Fruit fly (Drosophila melanogaster) whole organism, embryonic: ENCODE data around the gene Pcyt1.

Source experiments
- B-H2 ChIP-seq: fragments of 200-800 bp; sonication (Bioruptor generic); optimal IDR thresholded peaks from 2 replicates; lab custom pipeline; 2018; ENCODE audit warnings: missing biosample characterization, mild to moderate bottlenecking, missing genetic modification characterization
- BtbVII ChIP-seq: fragments of 200-800 bp; sonication (Bioruptor generic); optimal IDR thresholded peaks from 3 replicates; lab custom pipeline; 2017; ENCODE audit warnings: missing biosample characterization, mild to moderate bottlenecking, missing genetic modification characterization
- CG10147 ChIP-seq: fragments of 200-800 bp; sonication (Bioruptor generic); optimal IDR thresholded peaks from 2 replicates; lab custom pipeline; 2019; ENCODE audit warnings: missing biosample characterization, mild to moderate bottlenecking, missing genetic modification characterization, moderate library complexity
- CG10267 ChIP-seq: fragments of 200-800 bp; sonication (Bioruptor generic); optimal IDR thresholded peaks from 2 replicates; lab custom pipeline; 2018; ENCODE audit warnings: missing biosample characterization, mild to moderate bottlenecking, missing genetic modification characterization, moderate library complexity
- CG11398 ChIP-seq: fragments of 200-800 bp; sonication (Bioruptor generic); optimal IDR thresholded peaks from 2 replicates; lab custom pipeline; 2016; ENCODE audit warnings: missing biosample characterization, missing genetic modification characterization
- CG12104 ChIP-seq: fragments of 200-800 bp; sonication (Bioruptor generic); optimal IDR thresholded peaks from 3 replicates; lab custom pipeline; 2016; ENCODE audit warnings: missing biosample characterization, missing genetic modification characterization
- CG1233 ChIP-seq: fragments of 200-800 bp; sonication (Bioruptor generic); optimal IDR thresholded peaks from 4 replicates; lab custom pipeline; 2018; ENCODE audit warnings: missing biosample characterization, mild to moderate bottlenecking, missing genetic modification characterization
- CG15073 ChIP-seq: fragments of 200-800 bp; sonication (Bioruptor generic); optimal IDR thresholded peaks from 2 replicates; lab custom pipeline; 2016; ENCODE audit warnings: missing biosample characterization, missing genetic modification characterization
- CG15514 ChIP-seq: fragments of 200-800 bp; sonication (Bioruptor generic); optimal IDR thresholded peaks from 3 replicates; lab custom pipeline; 2017; ENCODE audit warnings: missing biosample characterization, missing genetic modification characterization, mild to moderate bottlenecking, moderate library complexity, missing genetic modification reagents
- CG1603 ChIP-seq: fragments of 200-800 bp; sonication (Bioruptor generic); optimal IDR thresholded peaks from 2 replicates; lab custom pipeline; 2019; ENCODE audit warnings: missing biosample characterization, mild to moderate bottlenecking, missing genetic modification characterization, moderate library complexity
- CG1792 ChIP-seq: fragments of 200-800 bp; sonication (Bioruptor generic); optimal IDR thresholded peaks from 2 replicates; lab custom pipeline; 2016; ENCODE audit warnings: missing biosample characterization, missing genetic modification characterization
- CG31365 ChIP-seq: fragments of 200-800 bp; sonication (Bioruptor generic); optimal IDR thresholded peaks from 2 replicates; lab custom pipeline; 2018; ENCODE audit warnings: missing biosample characterization, mild to moderate bottlenecking, missing genetic modification characterization
- CG3281 ChIP-seq: fragments of 200-800 bp; sonication (Bioruptor generic); optimal IDR thresholded peaks from 3 replicates; lab custom pipeline; 2017; ENCODE audit warnings: missing biosample characterization, mild to moderate bottlenecking, missing genetic modification characterization
- CG33213 ChIP-seq: fragments of 200-800 bp; sonication (Bioruptor generic); optimal IDR thresholded peaks from 3 replicates; lab custom pipeline; 2016; ENCODE audit warnings: missing biosample characterization, missing genetic modification characterization
- CG5245 ChIP-seq: fragments of 200-800 bp; sonication (Bioruptor generic); optimal IDR thresholded peaks from 3 replicates; lab custom pipeline; 2016; ENCODE audit warnings: missing biosample characterization, missing genetic modification characterization
- CG8089 ChIP-seq: fragments of 200-800 bp; sonication (Bioruptor generic); optimal IDR thresholded peaks from 3 replicates; lab custom pipeline; 2016; ENCODE audit warnings: missing biosample characterization, missing genetic modification characterization
- CG9932 ChIP-seq: fragments of 200-800 bp; sonication (Bioruptor generic); IDR thresholded peaks from 2 replicates; pipeline ENCODE4 v1.3.6; 2022; ENCODE audit warnings: missing biosample characterization, missing genetic modification characterization
- D19B ChIP-seq: fragments of 200-800 bp; sonication (Bioruptor generic); optimal IDR thresholded peaks from 2 replicates; lab custom pipeline; 2017; ENCODE audit warnings: missing biosample characterization, mild to moderate bottlenecking, missing genetic modification characterization
- Dfd ChIP-seq, 2 experiments: fragments of >200 bp; optimal IDR thresholded peaks; 2 replicates each; lab custom pipeline; 2017; ENCODE audit warnings: missing biosample characterization in 2 of 2, missing genetic modification characterization in 2 of 2
- Dip2 ChIP-seq: fragments of 200-800 bp; sonication (Bioruptor generic); IDR thresholded peaks from 2 replicates; pipeline ENCODE4 v1.3.6; 2022; ENCODE audit warnings: missing biosample characterization, missing genetic modification characterization
- Ets97D ChIP-seq: fragments of 200-800 bp; sonication (Bioruptor generic); optimal IDR thresholded peaks from 3 replicates; lab custom pipeline; 2016; ENCODE audit warnings: missing biosample characterization, missing genetic modification characterization
- Hey ChIP-seq: fragments of 200-800 bp; sonication (Bioruptor generic); optimal IDR thresholded peaks from 3 replicates; lab custom pipeline; 2018; ENCODE audit warnings: missing biosample characterization, mild to moderate bottlenecking, missing genetic modification characterization
- HmgZ ChIP-seq: fragments of 200-800 bp; sonication (Bioruptor generic); optimal IDR thresholded peaks from 2 replicates; lab custom pipeline; 2018; ENCODE audit warnings: missing biosample characterization, mild to moderate bottlenecking, missing genetic modification characterization
- Hmx ChIP-seq: fragments of 200-800 bp; sonication (Bioruptor generic); optimal IDR thresholded peaks from 2 replicates; lab custom pipeline; 2016; ENCODE audit warnings: missing biosample characterization, missing genetic modification characterization
- Hr51 ChIP-seq, 2 experiments: fragments of 200-800 bp; sonication (Bioruptor generic); optimal IDR thresholded peaks; 2 replicates in 1 of 2; 3 replicates in 1 of 2; lab custom pipeline; 2016 to 2018; ENCODE audit warnings: missing biosample characterization in 2 of 2, missing genetic modification characterization in 2 of 2, mild to moderate bottlenecking in 1 of 2, moderate library complexity in 1 of 2
- Mes4 ChIP-seq: fragments of 200-800 bp; sonication (Bioruptor generic); optimal IDR thresholded peaks from 2 replicates; lab custom pipeline; 2016; ENCODE audit warnings: missing biosample characterization, missing genetic modification characterization
- Nf-YB ChIP-seq: fragments of 200-800 bp; sonication (Bioruptor generic); optimal IDR thresholded peaks from 3 replicates; lab custom pipeline; 2019; ENCODE audit warnings: missing biosample characterization, mild to moderate bottlenecking, missing genetic modification characterization, moderate library complexity
- Sox100B ChIP-seq: fragments of 200-800 bp; sonication (Bioruptor generic); optimal IDR thresholded peaks from 3 replicates; lab custom pipeline; 2018; ENCODE audit warnings: missing biosample characterization, mild to moderate bottlenecking, missing genetic modification characterization
- YL-1 ChIP-seq: fragments of 200-800 bp; sonication (Bioruptor generic); optimal IDR thresholded peaks from 3 replicates; lab custom pipeline; 2017; ENCODE audit warnings: missing biosample characterization, mild to moderate bottlenecking, missing genetic modification characterization
- ase ChIP-seq: fragments of 200-800 bp; sonication (Bioruptor generic); IDR thresholded peaks from 3 replicates; pipeline ENCODE4 v1.3.6; 2022; ENCODE audit warnings: missing biosample characterization, missing genetic modification characterization
- cad ChIP-seq: fragments of >200 bp; optimal IDR thresholded peaks from 2 replicates; lab custom pipeline; 2017; ENCODE audit warnings: missing biosample characterization, missing genetic modification characterization
- chinmo ChIP-seq: fragments of 200-800 bp; sonication (Bioruptor generic); IDR thresholded peaks from 4 replicates; pipeline ENCODE4 v1.3.6; 2022; ENCODE audit warnings: missing biosample characterization, missing genetic modification characterization; ENCODE audit not compliant: partially characterized antibody
- en ChIP-seq: fragments of 200-800 bp; sonication (Bioruptor generic); optimal IDR thresholded peaks from 2 replicates; lab custom pipeline; 2016; ENCODE audit warnings: missing biosample characterization, missing genetic modification characterization
- ftz-f1 ChIP-seq: fragments of 200-800 bp; sonication (Bioruptor generic); optimal IDR thresholded peaks from 2 replicates; lab custom pipeline; 2016; ENCODE audit warnings: missing biosample characterization, missing genetic modification characterization
- gem ChIP-seq: fragments of 200-800 bp; sonication (Bioruptor generic); optimal IDR thresholded peaks from 2 replicates; lab custom pipeline; 2019; ENCODE audit warnings: missing biosample characterization, mild to moderate bottlenecking, missing genetic modification characterization, moderate library complexity
- gfzf ChIP-seq: fragments of 200-800 bp; sonication (Bioruptor generic); optimal IDR thresholded peaks from 2 replicates; lab custom pipeline; 2016; ENCODE audit warnings: missing biosample characterization, mild to moderate bottlenecking, missing genetic modification characterization, moderate library complexity
- grau ChIP-seq: fragments of 200-800 bp; optimal IDR thresholded peaks from 3 replicates; lab custom pipeline; 2019; ENCODE audit warnings: missing biosample characterization, mild to moderate bottlenecking, missing genetic modification characterization, moderate library complexity
- her ChIP-seq: fragments of 200-800 bp; sonication (Bioruptor generic); optimal IDR thresholded peaks from 2 replicates; lab custom pipeline; 2016; ENCODE audit warnings: missing biosample characterization, missing genetic modification characterization
- hth ChIP-seq: fragments of >200 bp; optimal IDR thresholded peaks from 2 replicates; lab custom pipeline; 2017; ENCODE audit warnings: inconsistent platforms
- ind ChIP-seq: fragments of 200-800 bp; sonication (Bioruptor generic); optimal IDR thresholded peaks from 3 replicates; lab custom pipeline; 2016; ENCODE audit warnings: missing biosample characterization, missing genetic modification characterization
- maf-S ChIP-seq: fragments of 200-800 bp; sonication (Bioruptor generic); optimal IDR thresholded peaks from 2 replicates; lab custom pipeline; 2016; ENCODE audit warnings: missing biosample characterization, missing genetic modification characterization
- oc ChIP-seq: fragments of 200-800 bp; sonication (Bioruptor generic); optimal IDR thresholded peaks from 2 replicates; lab custom pipeline; 2018; ENCODE audit warnings: missing biosample characterization, mild to moderate bottlenecking, missing genetic modification characterization, moderate library complexity
- odd ChIP-seq: fragments of 200-800 bp; sonication (Bioruptor generic); optimal IDR thresholded peaks from 2 replicates; lab custom pipeline; 2017; ENCODE audit warnings: missing biosample characterization, mild to moderate bottlenecking, missing genetic modification characterization
- otp ChIP-seq: fragments of 200-800 bp; sonication (Bioruptor generic); IDR thresholded peaks from 3 replicates; pipeline ENCODE4, ENCODE4 v1.3.6; 2022; ENCODE audit warnings: missing biosample characterization, missing genetic modification characterization
- pnt ChIP-seq: fragments of 200-800 bp; sonication (Bioruptor generic); optimal IDR thresholded peaks from 3 replicates; lab custom pipeline; 2016; ENCODE audit warnings: missing biosample characterization, missing genetic modification characterization
- ranshi ChIP-seq: fragments of 200-800 bp; sonication (Bioruptor generic); IDR thresholded peaks from 2 replicates; pipeline ENCODE4 v1.3.6; 2022; ENCODE audit warnings: missing biosample characterization, missing genetic modification characterization
- slbo ChIP-seq: fragments of 200-800 bp; sonication (Bioruptor generic); IDR thresholded peaks from 2 replicates; pipeline ENCODE4 v1.3.6; 2022; ENCODE audit warnings: missing biosample characterization, missing genetic modification characterization
- slou ChIP-seq: fragments of 200-800 bp; sonication (Bioruptor generic); optimal IDR thresholded peaks from 3 replicates; lab custom pipeline; 2016; ENCODE audit warnings: missing biosample characterization, missing genetic modification characterization
- vnd ChIP-seq: fragments of 200-800 bp; sonication (Bioruptor generic); IDR thresholded peaks from 3 replicates; pipeline ENCODE4 v1.3.6; 2022; ENCODE audit warnings: missing biosample characterization, missing genetic modification characterization; ENCODE audit not compliant: partially characterized antibody
- zfh1 ChIP-seq: fragments of 200-800 bp; sonication (Bioruptor generic); IDR thresholded peaks from 3 replicates; pipeline ENCODE4 v1.3.6; 2022; ENCODE audit warnings: missing biosample characterization, missing genetic modification characterization

The Pcyt1 gene

DNA sequence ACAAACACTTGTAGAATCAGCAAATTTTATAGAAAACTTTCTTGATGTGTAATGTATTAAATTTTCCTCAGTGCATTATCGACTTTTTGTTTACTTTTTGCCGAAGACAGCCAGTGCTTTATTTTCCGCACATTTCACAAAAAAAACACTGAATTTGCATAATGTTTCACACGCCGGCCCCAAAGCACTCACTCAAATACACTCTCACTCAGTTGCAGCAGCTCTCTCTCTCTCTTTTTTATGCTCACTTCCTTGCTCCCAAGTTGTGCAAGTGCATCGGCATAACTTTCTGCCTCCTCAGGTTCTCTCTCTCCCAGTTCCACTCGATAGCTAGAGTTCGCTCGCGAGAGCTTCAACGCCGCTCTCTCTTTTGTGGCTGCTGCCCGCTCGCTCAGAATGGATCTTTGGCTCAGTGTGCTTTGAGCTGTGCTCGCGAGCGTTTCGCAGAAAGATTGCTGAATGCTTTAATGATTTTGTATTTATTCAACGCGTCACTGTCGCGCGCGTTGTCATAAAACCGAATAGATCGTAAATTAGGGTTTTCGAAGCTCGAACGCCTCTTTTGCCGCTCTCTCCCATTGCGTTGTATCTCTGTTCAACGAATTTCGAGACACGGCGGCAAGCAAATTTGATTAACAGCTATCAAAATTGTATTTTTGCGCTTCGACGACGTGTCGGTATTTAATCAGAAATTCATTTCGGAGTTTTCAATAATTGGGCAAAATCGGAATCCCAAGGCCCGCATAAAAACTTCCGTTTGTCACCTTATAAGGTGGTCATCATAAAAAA is 40.6 kb downstream of the Pcyt1 start (continued):
- no peak for TF ChIP-seq Hr51 (GFP tag; optimal IDR thresholded peaks at IDR 0.05; lab: Kevin White, UChicago)
- peak; percentile 82; the same call in 3 of the 4 replicates for TF ChIP-seq chinmo (GFP tag; lab: Robert Waterston, UW)
- no peak for TF ChIP-seq pnt
- no peak for TF ChIP-seq cad (GFP tag; lab: Kevin White, UChicago)
- no peak for TF ChIP-seq CG12104
- TF ChIP-seq Dfd (GFP tag; optimal IDR thresholded peaks at IDR 0.05; lab: Kevin White, UChicago), result no peak
- no peak for TF ChIP-seq Mes4 (GFP tag; lab: Kevin White, UChicago)
- TF ChIP-seq slou (GFP tag; lab: Kevin White, UChicago), result no peak
- TF ChIP-seq zfh1 (GFP tag; lab: Robert Waterston, UW), result no peak
- TF ChIP-seq en (GFP tag; lab: Kevin White, UChicago), result no peak
- no peak for TF ChIP-seq CG1233 (GFP tag; lab: Kevin White, UChicago)
- TF ChIP-seq oc (tag; lab: Kevin White, UChicago), result no peak
- no peak for TF ChIP-seq grau (tag; lab: Kevin White, UChicago)
- TF ChIP-seq CG31365 (tag; lab: Kevin White, UChicago), result peak; percentile 65
- no peak for TF ChIP-seq Sox100B (GFP tag; lab: Kevin White, UChicago)
- peak; percentile 34 for TF ChIP-seq B-H2 (GFP tag; lab: Kevin White, UChicago)
- no peak for TF ChIP-seq ind (GFP tag; lab: Kevin White, UChicago)
- no peak for TF ChIP-seq CG10267 (tag; lab: Kevin White, UChicago)
- TF ChIP-seq vnd, result no peak
- no peak for TF ChIP-seq Hey (tag; lab: Kevin White, UChicago)
- no peak for TF ChIP-seq CG9932 (GFP tag; lab: Robert Waterston, UW)
- no peak for TF ChIP-seq slbo (GFP tag; lab: Robert Waterston, UW)
- no peak for TF ChIP-seq CG11398 (GFP tag; lab: Kevin White, UChicago)
- no peak for TF ChIP-seq D19B (GFP tag; lab: Kevin White, UChicago)
- TF ChIP-seq maf-S (GFP tag; lab: Kevin White, UChicago), result no peak
- no peak for TF ChIP-seq otp (GFP tag; lab: Robert Waterston, UW)
- no peak for TF ChIP-seq CG1603 (tag; lab: Kevin White, UChicago)
- TF ChIP-seq ranshi (GFP tag; lab: Robert Waterston, UW), result peak; percentile 8; the same call in 1 of the 2 replicates
- no peak for TF ChIP-seq CG8089 (GFP tag; lab: Kevin White, UChicago)
- TF ChIP-seq CG5245 (GFP tag; lab: Kevin White, UChicago), result peak; percentile 7
- no peak for TF ChIP-seq hth
- TF ChIP-seq gfzf (GFP tag; lab: Kevin White, UChicago), result no peak
- peak; percentile 4 for TF ChIP-seq CG3281 (GFP tag; lab: Kevin White, UChicago)
- no peak for TF ChIP-seq CG10147 (GFP tag; lab: Kevin White, UChicago)
- TF ChIP-seq YL-1 (GFP tag; lab: Kevin White, UChicago), result no peak
- no peak for TF ChIP-seq ase (GFP tag; lab: Robert Waterston, UW)
- TF ChIP-seq HmgZ, result no peak
- no peak for TF ChIP-seq CG33213 (GFP tag; lab: Kevin White, UChicago)
- TF ChIP-seq odd (GFP tag; lab: Kevin White, UChicago), result peak; percentile 29
- TF ChIP-seq her (GFP tag; lab: Kevin White, UChicago), result peak; percentile 68
- peak; percentile 24 for TF ChIP-seq CG15514 (GFP tag; lab: Kevin White, UChicago)
- no peak for TF ChIP-seq CG1792 (GFP tag; lab: Kevin White, UChicago)
- peak; percentile 38 for TF ChIP-seq BtbVII (GFP tag; lab: Kevin White, UChicago)
- TF ChIP-seq Nf-YB, result no peak
- TF ChIP-seq gem (tag; lab: Kevin White, UChicago), result no peak
- no peak for TF ChIP-seq CG15073 (GFP tag; lab: Kevin White, UChicago)
- TF ChIP-seq Hmx, result no peak
- TF ChIP-seq Dip2 (GFP tag; lab: Robert Waterston, UW), result no peak
- peak; percentile 9 for TF ChIP-seq ftz-f1 (GFP tag; lab: Kevin White, UChicago)
- no peak for TF ChIP-seq Ets97D (GFP tag; lab: Kevin White, UChicago)
